Worm (Caenorhabditis elegans): Measurements from ENCODE around the gene Y54G2A.7.

Y54G2A.7 gene

ce11 chrIV:2838308-2838707 is at the start of gene Y54G2A.7:
TSS of gene Y54G2A.7 (plus strand) at chrIV:2838608.
- TF ChIP-seq elt-2 (tag; optimal IDR thresholded peaks at IDR 0.05) (peak; percentile 19), unc-39 (tag; optimal IDR thresholded peaks at IDR 0.05) (no peak)

DNA sequence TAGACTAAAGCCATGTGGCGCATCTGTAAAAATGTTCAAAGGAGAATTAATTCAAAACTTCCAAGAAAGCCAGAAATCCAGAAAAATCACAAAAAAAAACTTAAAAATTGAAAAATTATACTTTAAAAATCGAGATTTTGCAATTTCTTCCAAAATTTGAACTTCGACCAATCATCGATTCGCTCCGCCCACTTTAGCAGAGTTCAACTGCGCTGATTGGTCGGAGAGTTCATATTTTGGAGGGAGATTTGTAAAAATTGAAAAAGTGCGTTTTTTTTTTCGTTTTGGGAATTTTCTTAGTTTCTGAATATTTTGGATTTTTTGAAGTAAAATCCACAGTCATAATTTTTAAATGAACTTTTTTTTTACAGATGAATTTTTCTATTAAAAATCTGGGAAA is 44.5 kb upstream of the Y54G2A.7 start:
- peak; percentile 88 for TF ChIP-seq nfya-1 (tag; optimal IDR thresholded peaks at IDR 0.05; ENCODE audit: insufficient read depth)
- no peak for TF ChIP-seq fkh-2 (tag; optimal IDR thresholded peaks at IDR 0.05)

- TF ChIP-seq nhr-12 (tag; optimal IDR thresholded peaks at IDR 0.05) (no peak), ceh-16 (tag; optimal IDR thresholded peaks at IDR 0.05) (no peak), nfya-1 (tag; optimal IDR thresholded peaks at IDR 0.05; ENCODE audit: insufficient read depth) (no peak), pqm-1 (tag; optimal IDR thresholded peaks at IDR 0.05) (peak; percentile 74), lin-39 (tag; optimal IDR thresholded peaks at IDR 0.05) (no peak), nhr-77 (tag; optimal IDR thresholded peaks at IDR 0.05) (no peak), elt-2 (tag; optimal IDR thresholded peaks at IDR 0.05) (peak; percentile 82), nhr-25 (tag; optimal IDR thresholded peaks at IDR 0.05) (no peak), tbx-2 (tag; optimal IDR thresholded peaks at IDR 0.05) (no peak), nhr-237 (tag; optimal IDR thresholded peaks at IDR 0.05) (no peak), elt-1 (tag; optimal IDR thresholded peaks at IDR 0.05) (no peak), ceh-28 (tag; optimal IDR thresholded peaks at IDR 0.05) (no peak), skn-1 (tag; optimal IDR thresholded peaks at IDR 0.05) (peak; percentile 35), daf-12 (tag; optimal IDR thresholded peaks at IDR 0.05) (no peak), fkh-10 (GFP tag; optimal IDR thresholded peaks at IDR 0.05) (no peak), nhr-11 (tag; optimal IDR thresholded peaks at IDR 0.05) (no peak), unc-39 (tag; optimal IDR thresholded peaks at IDR 0.05) (no peak), ceh-9 (tag; optimal IDR thresholded peaks at IDR 0.05) (no peak), pha-4 (tag; optimal IDR thresholded peaks at IDR 0.05) (peak; percentile 84), aly-2 (tag; optimal IDR thresholded peaks at IDR 0.05) (no peak)
Observed at ce11 chrIV:2798339-2798738, 40.1 kb upstream of the Y54G2A.7 start, which contains the start of gene Y54G2A.52. TSS of gene Y54G2A.52 (minus strand) at chrIV:2798686.

DNA sequence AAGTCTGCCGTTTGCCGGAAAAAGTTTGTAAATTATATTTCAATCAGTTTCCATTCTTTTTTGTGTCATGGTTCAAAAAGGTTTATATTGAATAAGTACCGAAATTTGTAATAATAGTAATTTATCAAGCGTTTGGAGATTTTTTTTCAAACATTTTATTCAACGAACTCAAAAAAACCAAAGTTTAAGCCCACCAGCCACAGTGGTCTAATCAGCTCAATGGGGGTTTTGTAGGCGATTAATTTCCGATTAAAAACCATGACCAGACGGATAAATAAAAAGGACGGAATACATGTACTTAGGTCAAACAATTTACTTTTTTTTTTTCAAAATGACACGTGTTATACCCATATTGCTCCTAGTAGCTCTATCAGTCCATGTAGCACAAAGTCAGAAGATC is 39.0 kb upstream of the Y54G2A.7 start, which contains the start of gene Y54G2A.10:
TSS of gene Y54G2A.10 (plus strand) at position 301 of the 400 bp plus-strand sequence.
- TF ChIP-seq sea-2 (GFP tag; optimal IDR thresholded peaks at IDR 0.05) (no peak), nhr-76 (tag; optimal IDR thresholded peaks at IDR 0.05) (no peak), lin-39 (tag; optimal IDR thresholded peaks at IDR 0.05) (no peak), elt-2 (tag; optimal IDR thresholded peaks at IDR 0.05) (no peak), hmg-11 (tag; optimal IDR thresholded peaks at IDR 0.05) (no peak), nhr-25 (tag; optimal IDR thresholded peaks at IDR 0.05) (no peak), unc-39 (tag; optimal IDR thresholded peaks at IDR 0.05) (no peak), egl-5 (tag; optimal IDR thresholded peaks at IDR 0.05) (no peak), lin-15B (tag; optimal IDR thresholded peaks at IDR 0.05) (no peak), jun-1 (tag; optimal IDR thresholded peaks at IDR 0.05) (no peak), skn-1 (tag; optimal IDR thresholded peaks at IDR 0.05) (no peak), ZK546.5 (tag; optimal IDR thresholded peaks at IDR 0.05) (no peak), nhr-28 (tag; optimal IDR thresholded peaks at IDR 0.05) (no peak), ztf-11 (tag; optimal IDR thresholded peaks at IDR 0.05) (no peak), eor-1 (tag; optimal IDR thresholded peaks at IDR 0.05) (no peak), snpc-4 (tag; optimal IDR thresholded peaks at IDR 0.05) (no peak), elt-1 (tag; optimal IDR thresholded peaks at IDR 0.05) (no peak), mml-1 (tag; optimal IDR thresholded peaks at IDR 0.05) (no peak), unc-62 (GFP tag; optimal IDR thresholded peaks at IDR 0.05) (no peak), ztf-4 (tag; optimal IDR thresholded peaks at IDR 0.05) (no peak)

ce11 chrIV:2799890-2800289 is 38.5 kb upstream of the Y54G2A.7 start:
- TF ChIP-seq nhr-76 (tag; optimal IDR thresholded peaks at IDR 0.05) (no peak), sea-2 (GFP tag; optimal IDR thresholded peaks at IDR 0.05) (no peak), snpc-4 (tag; optimal IDR thresholded peaks at IDR 0.05) (no peak), fkh-10 (GFP tag; optimal IDR thresholded peaks at IDR 0.05) (no peak), unc-39 (tag; optimal IDR thresholded peaks at IDR 0.05) (no peak), elt-1 (tag; optimal IDR thresholded peaks at IDR 0.05) (no peak), ceh-16 (tag; optimal IDR thresholded peaks at IDR 0.05) (no peak), nhr-67 (tag; optimal IDR thresholded peaks at IDR 0.05) (no peak), ceh-82 (tag; optimal IDR thresholded peaks at IDR 0.05) (no peak), nhr-23 (tag; optimal IDR thresholded peaks at IDR 0.05) (no peak), elt-2 (tag; optimal IDR thresholded peaks at IDR 0.05) (no peak), mml-1 (tag; optimal IDR thresholded peaks at IDR 0.05) (no peak), nhr-43 (tag; optimal IDR thresholded peaks at IDR 0.05; ENCODE audit: poor library complexity, severe bottlenecking) (no peak), aly-2 (tag; optimal IDR thresholded peaks at IDR 0.05) (no peak)

Measured in whole organism, L3 larva.